Worm (Caenorhabditis elegans): Measurements from ENCODE around the gene srbc-41.

ce11 chrV:1577092-1577709 is 37.4 kb downstream of the srbc-41 start:
- TF ChIP-seq unc-39 (tag; optimal IDR thresholded peaks at IDR 0.05) (no peak), blmp-1 (tag; optimal IDR thresholded peaks at IDR 0.05; ENCODE audit: insufficient read depth) (no peak), elt-3 (tag; optimal IDR thresholded peaks at IDR 0.05) (no peak), lsy-2 (tag; optimal IDR thresholded peaks at IDR 0.05) (no peak)
